Fruit fly (Drosophila melanogaster) whole organism, wandering third instar larva: Measurements from ENCODE around the gene Pex19.

ENCODE experiments used
- CG32264 ChIP-seq: fragments of 200-800 bp; sonication (Bioruptor generic); optimal IDR thresholded peaks from 2 replicates; lab custom pipeline; 2016; ENCODE audit warnings: missing biosample characterization, missing genetic modification characterization
- CG9705 ChIP-seq: fragments of 200-800 bp; sonication (Bioruptor generic); optimal IDR thresholded peaks from 2 replicates; lab custom pipeline; 2018; ENCODE audit warnings: missing biosample characterization, mild to moderate bottlenecking, missing genetic modification characterization
- CrebA ChIP-seq: fragments of 200-800 bp; sonication (Bioruptor generic); optimal IDR thresholded peaks from 2 replicates; lab custom pipeline; 2016; ENCODE audit warnings: missing biosample characterization, mild to moderate bottlenecking, missing genetic modification characterization, borderline replicate concordance
- Dif ChIP-seq: fragments of 200-275, 200-300 bp; sonication (Bioruptor generic); optimal IDR thresholded peaks from 2 replicates; lab custom pipeline; 2018; ENCODE audit warnings: missing biosample characterization, missing genetic modification characterization; ENCODE audit not compliant: partially characterized antibody
- HLH106 ChIP-seq: fragments of 200-800 bp; optimal IDR thresholded peaks from 3 replicates; lab custom pipeline; 2019; ENCODE audit warnings: missing biosample characterization, mild to moderate bottlenecking, missing genetic modification characterization, moderate library complexity
- Hnf4 ChIP-seq: fragments of 200-800 bp; sonication (Bioruptor generic); optimal IDR thresholded peaks from 2 replicates; lab custom pipeline; 2016; ENCODE audit warnings: missing biosample characterization, mild to moderate bottlenecking, missing genetic modification characterization
- Hr78 ChIP-seq: fragments of >200 bp; optimal IDR thresholded peaks from 2 replicates; lab custom pipeline; 2017; ENCODE audit warnings: missing biosample characterization, missing genetic modification characterization
- Hr83 ChIP-seq: fragments of 200-300 bp; sonication (Bioruptor generic); optimal IDR thresholded peaks from 2 replicates; lab custom pipeline; 2016; ENCODE audit warnings: missing biosample characterization, mild to moderate bottlenecking, missing genetic modification characterization, moderate library complexity; ENCODE audit not compliant: poor library complexity, severe bottlenecking
- Mio ChIP-seq: sonication (Bioruptor generic); optimal IDR thresholded peaks from 2 replicates; lab custom pipeline; 2016; ENCODE audit warnings: missing biosample characterization, missing genetic modification characterization
- Myc ChIP-seq: fragments of >200 bp; optimal IDR thresholded peaks from 2 replicates; lab custom pipeline; 2017
- OdsH ChIP-seq: fragments of 200-800 bp; sonication (Bioruptor generic); optimal IDR thresholded peaks from 2 replicates; lab custom pipeline; 2016; ENCODE audit warnings: missing biosample characterization, mild to moderate bottlenecking, missing genetic modification characterization
- Sp1 ChIP-seq: fragments of 200-800 bp; sonication (Bioruptor generic); optimal IDR thresholded peaks from 3 replicates; lab custom pipeline; 2019; ENCODE audit warnings: missing biosample characterization, mild to moderate bottlenecking, missing genetic modification characterization, moderate library complexity
- Vsx2 ChIP-seq: fragments of 200-300, 225-300 bp; sonication (Bioruptor generic); optimal IDR thresholded peaks from 2 replicates; lab custom pipeline; 2018; ENCODE audit warnings: missing biosample characterization, missing genetic modification characterization; ENCODE audit not compliant: partially characterized antibody
- foxo ChIP-seq, 2 experiments: fragments of 200-800 bp; sonication (Bioruptor generic); optimal IDR thresholded peaks; 2 replicates in 1 of 2; 3 replicates in 1 of 2; lab custom pipeline; 2016 to 2017; ENCODE audit warnings: missing biosample characterization in 2 of 2, missing genetic modification characterization in 2 of 2
- fru ChIP-seq: fragments of 200-800 bp; sonication (Bioruptor generic); optimal IDR thresholded peaks from 3 replicates; lab custom pipeline; 2016; ENCODE audit warnings: missing biosample characterization, mild to moderate bottlenecking, missing genetic modification characterization
- h ChIP-seq: fragments of 200-800 bp; sonication (Bioruptor generic); optimal IDR thresholded peaks from 3 replicates; lab custom pipeline; 2016; ENCODE audit warnings: missing biosample characterization, mild to moderate bottlenecking, missing genetic modification characterization
- jim ChIP-seq: fragments of 175-275, 200-325 bp; sonication (Bioruptor generic); optimal IDR thresholded peaks from 2 replicates; lab custom pipeline; 2016; ENCODE audit warnings: missing biosample characterization, mild to moderate bottlenecking, missing genetic modification characterization
- psq ChIP-seq: fragments of 200-800 bp; sonication (Bioruptor generic); optimal IDR thresholded peaks from 3 replicates; lab custom pipeline; 2017; ENCODE audit warnings: missing biosample characterization, mild to moderate bottlenecking, missing genetic modification characterization, moderate library complexity
- rgr ChIP-seq: fragments of 200-800 bp; sonication (Bioruptor generic); optimal IDR thresholded peaks from 3 replicates; lab custom pipeline; 2016; ENCODE audit warnings: missing biosample characterization, mild to moderate bottlenecking, missing genetic modification characterization
- sv ChIP-seq: fragments of 200-800 bp; sonication (Bioruptor generic); optimal IDR thresholded peaks from 3 replicates; lab custom pipeline; 2016; ENCODE audit warnings: missing biosample characterization, missing genetic modification characterization
- usp ChIP-seq: fragments of >200 bp; optimal IDR thresholded peaks from 2 replicates; lab custom pipeline; 2017; ENCODE audit warnings: missing biosample characterization, missing genetic modification characterization
- woc ChIP-seq: sonication (Bioruptor generic); optimal IDR thresholded peaks from 2 replicates; lab custom pipeline; 2016; ENCODE audit warnings: missing biosample characterization, mild to moderate bottlenecking, missing genetic modification characterization

Gene Pex19

DNA sequence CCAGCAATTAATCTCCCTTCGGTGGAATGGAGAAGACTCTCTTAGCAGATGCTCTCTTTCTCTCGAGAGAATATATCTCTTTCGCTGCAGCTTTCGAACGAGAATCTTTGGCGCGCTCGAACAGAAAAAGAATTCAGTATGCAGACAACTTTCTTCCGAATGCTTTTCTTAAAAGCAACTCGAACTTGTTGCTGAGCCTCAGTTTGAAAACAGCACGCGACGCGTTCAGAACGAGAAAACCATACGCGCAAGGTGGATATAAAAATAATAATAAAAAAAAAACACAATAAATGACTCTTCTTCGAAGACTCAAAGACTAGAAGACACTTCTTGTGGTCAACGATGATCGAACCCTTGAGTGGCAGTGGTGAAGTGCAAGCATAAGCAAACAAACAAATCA is 22.5 kb downstream of the Pex19 start, which contains the start of gene CG17211:
TSS of gene CG17211 (plus strand) at position 202 of the 400 bp plus-strand sequence.
- TF ChIP-seq Sp1 (GFP tag; lab: Kevin White, UChicago) = no peak

DNA sequence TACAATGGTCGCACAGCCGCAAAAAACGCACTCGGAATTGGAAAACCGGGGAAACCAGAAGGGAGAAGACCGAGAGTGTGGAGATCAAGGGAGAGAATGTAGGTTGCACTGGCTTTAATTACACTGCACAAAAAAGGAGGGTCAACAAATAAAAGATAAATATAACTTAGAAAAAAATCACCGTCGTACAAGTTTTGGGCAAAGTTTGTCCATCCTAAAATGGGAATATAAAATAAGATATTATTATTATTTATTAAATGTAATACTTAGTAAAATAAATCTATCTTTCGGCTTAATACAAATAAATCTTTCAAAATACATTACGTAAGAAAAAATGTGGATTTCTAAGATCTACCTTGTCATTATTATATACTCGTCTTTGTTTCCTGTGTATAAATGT is 24.2 kb downstream of the Pex19 start:
- no peak for TF ChIP-seq Hr83
- TF ChIP-seq Hnf4 (GFP tag; lab: Kevin White, UChicago) = no peak
- no peak for TF ChIP-seq HLH106 (tag; lab: Kevin White, UChicago)
- TF ChIP-seq CG32264 = no peak
- no peak for TF ChIP-seq Mio (GFP tag; lab: Kevin White, UChicago)
- TF ChIP-seq Dif (GFP tag; lab: Kevin White, UChicago) = no peak
- TF ChIP-seq h (GFP tag; lab: Kevin White, UChicago) = no peak
- TF ChIP-seq CrebA (GFP tag; lab: Kevin White, UChicago) = no peak
- no peak for TF ChIP-seq OdsH (GFP tag; lab: Kevin White, UChicago)
- no peak for TF ChIP-seq psq (GFP tag; lab: Kevin White, UChicago)
- TF ChIP-seq Sp1 (GFP tag; lab: Kevin White, UChicago) = no peak

DNA sequence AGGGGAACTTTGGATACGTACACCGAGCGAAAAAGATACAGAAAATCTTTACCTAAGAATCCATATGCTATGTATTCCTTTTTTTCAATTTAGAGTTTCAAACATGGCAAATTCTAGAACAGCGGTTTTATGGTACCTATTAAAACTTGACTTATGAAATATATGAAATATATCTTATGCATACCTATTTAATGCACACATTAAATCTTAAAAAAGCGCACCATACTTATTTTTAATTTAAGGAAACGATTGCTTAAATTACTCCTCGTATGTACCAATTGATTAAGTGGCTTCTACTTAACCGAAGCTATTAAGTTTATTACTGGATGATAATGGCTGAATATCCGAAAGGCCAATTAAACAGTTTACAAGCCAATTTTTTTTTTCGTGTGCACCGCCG is 28.4 kb downstream of the Pex19 start:
- TF ChIP-seq Vsx2 (GFP tag; lab: Kevin White, UChicago) (no peak), rgr (GFP tag; lab: Kevin White, UChicago) (no peak), foxo (GFP tag; optimal IDR thresholded peaks at IDR 0.05; lab: Kevin White, UChicago) (peak in 1 of 2 experiments; percentile 4)

DNA sequence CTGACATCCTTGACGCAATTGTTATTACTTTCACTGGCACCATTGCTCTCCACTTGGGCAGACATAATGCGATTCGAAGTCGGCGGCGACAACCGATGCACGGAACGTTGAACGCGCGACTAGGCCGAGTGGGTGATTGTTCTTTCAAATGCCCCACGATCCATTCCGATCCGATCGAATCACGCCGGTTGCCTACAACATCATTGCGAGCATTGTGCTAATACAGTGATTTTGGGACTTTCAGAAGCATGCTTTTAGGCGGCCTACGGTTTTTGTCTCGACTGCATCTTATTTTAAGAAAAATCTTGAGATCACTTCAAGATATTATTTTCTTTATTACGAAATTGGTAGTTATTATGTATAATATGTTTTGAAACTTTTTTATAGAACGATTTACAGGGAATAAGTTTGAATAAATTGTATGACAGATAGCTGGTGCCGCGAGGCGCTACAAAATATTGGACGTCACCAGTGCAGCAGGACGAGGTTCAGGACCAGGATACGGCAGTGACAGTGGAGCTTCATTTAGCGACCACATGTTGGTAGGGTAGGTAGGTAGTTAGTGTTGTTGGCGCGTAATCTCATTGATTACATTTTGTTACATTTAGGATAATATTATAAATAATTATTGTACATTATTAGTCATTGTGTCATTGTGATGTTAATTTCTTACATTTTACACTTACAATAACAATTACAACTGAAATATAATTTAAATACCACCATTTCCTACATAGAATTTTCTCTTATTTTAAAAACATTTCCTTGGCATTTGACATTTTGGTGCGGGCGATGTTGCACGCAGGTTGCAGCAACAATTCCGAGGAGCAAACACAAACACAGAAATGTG is 41.9 kb downstream of the Pex19 start, which contains the start of gene rho-6:
TSS of gene rho-6 (minus strand) at position 137 of the 850 bp plus-strand sequence.
- peak; percentile 58 for TF ChIP-seq Myc (lab: Kevin White, UChicago)
- no peak for TF ChIP-seq Sp1 (GFP tag; lab: Kevin White, UChicago)

DNA sequence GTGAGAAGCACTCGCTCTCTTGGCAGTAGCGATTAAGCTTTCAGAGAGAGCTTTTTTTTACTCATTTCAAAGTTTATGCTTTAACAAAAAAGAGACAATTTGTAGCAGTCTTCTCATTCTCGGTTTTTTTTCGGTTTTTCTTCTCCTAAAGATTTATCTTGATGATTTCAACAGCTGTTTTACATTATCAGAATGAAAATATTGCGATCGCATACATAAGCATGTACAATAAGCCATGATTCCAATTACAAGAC is 42.4 kb downstream of the Pex19 start:
- no peak for TF ChIP-seq jim (GFP tag; lab: Kevin White, UChicago)
- TF ChIP-seq CG9705 (GFP tag; lab: Kevin White, UChicago) = no peak
- no peak for TF ChIP-seq Mio (GFP tag; lab: Kevin White, UChicago)
- no peak for TF ChIP-seq CG32264

DNA sequence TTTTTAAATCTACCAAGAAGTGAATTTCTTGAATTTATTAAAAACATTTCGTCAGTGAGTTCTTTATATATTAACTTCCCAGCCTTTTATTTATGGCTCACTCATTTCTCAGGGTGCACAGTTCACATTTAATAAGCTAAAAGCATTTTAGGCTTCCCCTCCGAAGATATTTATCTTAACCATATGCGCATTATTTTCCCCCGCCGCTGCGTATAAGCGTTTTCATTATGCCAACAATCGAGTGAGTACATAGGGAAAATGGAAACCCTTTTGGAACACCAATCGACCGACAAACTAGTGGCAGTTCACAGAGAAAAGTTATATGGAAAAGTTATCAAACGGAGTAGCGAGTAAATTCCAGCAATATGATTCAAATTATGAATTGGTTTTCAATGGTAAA is 46.1 kb downstream of the Pex19 start, which contains the start of gene Gr33a:
TSS of gene Gr33a (plus strand) at position 301 of the 400 bp plus-strand sequence.
- TF ChIP-seq usp (GFP tag; lab: Kevin White, UChicago) (no peak), sv (GFP tag; lab: Kevin White, UChicago) (no peak), woc (GFP tag; lab: Kevin White, UChicago) (no peak), Hr78 (GFP tag; lab: Kevin White, UChicago) (no peak)

DNA sequence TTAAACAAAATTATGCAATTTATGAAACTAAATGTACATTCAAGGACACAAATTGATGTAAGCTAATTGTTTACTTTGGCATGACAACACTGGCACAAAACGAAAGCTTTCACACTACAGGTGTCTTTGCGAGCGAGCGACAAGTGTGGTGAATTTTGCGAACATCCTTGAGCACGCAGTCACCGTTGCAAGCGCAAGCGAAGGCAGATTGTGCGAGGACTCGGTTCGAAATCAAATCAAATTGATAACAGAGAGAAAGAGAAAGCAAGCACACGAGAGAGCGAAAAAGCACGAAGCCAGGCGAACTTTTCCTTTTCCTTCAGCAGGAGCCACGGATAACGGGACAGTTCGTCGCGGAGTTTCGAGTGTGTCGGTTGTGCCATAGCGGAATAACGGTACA is 50.8 kb downstream of the Pex19 start, which contains the start of gene CG31760:
TSS of gene CG31760 (plus strand) at position 342 of the 400 bp plus-strand sequence.
- no peak for TF ChIP-seq woc (GFP tag; lab: Kevin White, UChicago)
- TF ChIP-seq fru (GFP tag; lab: Kevin White, UChicago) = no peak
- TF ChIP-seq CG32264 = no peak
